Fruit fly (Drosophila melanogaster) whole organism, embryonic: ENCODE results near the gene Mrtf.

Experiments
- Awh ChIP-seq: fragments of 200-800 bp; sonication (Bioruptor generic); IDR thresholded peaks from 2 replicates; pipeline ENCODE4, ENCODE4 v1.3.6; 2022; ENCODE audit warnings: missing biosample characterization, missing genetic modification characterization
- CG10543 ChIP-seq: fragments of 200-800 bp; sonication (Bioruptor generic); optimal IDR thresholded peaks from 3 replicates; lab custom pipeline; 2017; ENCODE audit warnings: missing biosample characterization, mild to moderate bottlenecking, missing genetic modification characterization, moderate library complexity
- CG12659 ChIP-seq: fragments of 200-800 bp; sonication (Bioruptor generic); optimal IDR thresholded peaks from 3 replicates; lab custom pipeline; 2017; ENCODE audit warnings: mild to moderate bottlenecking, missing biosample characterization, missing genetic modification reagents, missing genetic modification characterization
- CG13894 ChIP-seq: fragments of 200-800 bp; sonication (Bioruptor generic); optimal IDR thresholded peaks from 3 replicates; lab custom pipeline; 2018; ENCODE audit warnings: missing biosample characterization, mild to moderate bottlenecking, missing genetic modification characterization, moderate library complexity
- CG15479 ChIP-seq: fragments of 200-800 bp; sonication (Bioruptor generic); optimal IDR thresholded peaks from 3 replicates; lab custom pipeline; 2019; ENCODE audit warnings: missing biosample characterization, mild to moderate bottlenecking, missing genetic modification characterization, moderate library complexity
- CG15696 ChIP-seq: fragments of 200-800 bp; sonication (Bioruptor generic); optimal IDR thresholded peaks from 2 replicates; lab custom pipeline; 2019; ENCODE audit warnings: missing biosample characterization, mild to moderate bottlenecking, missing genetic modification characterization, moderate library complexity
- CG17359 ChIP-seq: fragments of 200-800 bp; sonication (Bioruptor generic); optimal IDR thresholded peaks from 3 replicates; lab custom pipeline; 2018; ENCODE audit warnings: missing biosample characterization, mild to moderate bottlenecking, missing genetic modification characterization, moderate library complexity
- CG17385 ChIP-seq: fragments of 200-800 bp; sonication (Bioruptor generic); optimal IDR thresholded peaks from 3 replicates; lab custom pipeline; 2018; ENCODE audit warnings: missing biosample characterization, mild to moderate bottlenecking, missing genetic modification characterization
- CG18262 ChIP-seq: fragments of 200-800 bp; optimal IDR thresholded peaks from 3 replicates; lab custom pipeline; 2019; ENCODE audit warnings: missing biosample characterization, mild to moderate bottlenecking, missing genetic modification characterization, moderate library complexity
- CG2875 ChIP-seq: fragments of 200-800 bp; sonication (Bioruptor generic); optimal IDR thresholded peaks from 2 replicates; lab custom pipeline; 2017; ENCODE audit warnings: missing biosample characterization, mild to moderate bottlenecking, missing genetic modification characterization, missing genetic modification reagents
- CG2889 ChIP-seq: fragments of 200-800 bp; sonication (Bioruptor generic); IDR thresholded peaks from 3 replicates; pipeline ENCODE4 v1.3.6; 2022; ENCODE audit warnings: missing biosample characterization, missing genetic modification characterization
- CG6683 ChIP-seq: fragments of 200-800 bp; sonication (Bioruptor generic); optimal IDR thresholded peaks from 2 replicates; lab custom pipeline; 2017; ENCODE audit warnings: missing biosample characterization, mild to moderate bottlenecking, missing genetic modification characterization, missing genetic modification reagents
- CG7987 ChIP-seq: fragments of 200-800 bp; sonication (Bioruptor generic); optimal IDR thresholded peaks from 2 replicates; lab custom pipeline; 2018; ENCODE audit warnings: missing biosample characterization, mild to moderate bottlenecking, missing genetic modification characterization, moderate library complexity
- CG9437 ChIP-seq: fragments of 200-800 bp; sonication (Bioruptor generic); optimal IDR thresholded peaks from 2 replicates; lab custom pipeline; 2018; ENCODE audit warnings: missing biosample characterization, mild to moderate bottlenecking, missing genetic modification characterization
- CG9609 ChIP-seq: fragments of 200-800 bp; sonication (Bioruptor generic); optimal IDR thresholded peaks from 3 replicates; lab custom pipeline; 2016; ENCODE audit warnings: missing biosample characterization, missing genetic modification characterization
- CG9932 ChIP-seq: fragments of 200-800 bp; sonication (Bioruptor generic); IDR thresholded peaks from 2 replicates; pipeline ENCODE4 v1.3.6; 2022; ENCODE audit warnings: missing biosample characterization, missing genetic modification characterization
- D ChIP-seq, 2 experiments: fragments of 200-800 bp in 1 of 2; fragments of >200 bp in 1 of 2; sonication (Bioruptor generic) in 1 of 2; optimal IDR thresholded peaks; 2 replicates in 1 of 2; 3 replicates in 1 of 2; lab custom pipeline; 2017; ENCODE audit warnings: mild to moderate bottlenecking in 1 of 2, missing biosample characterization in 1 of 2, missing genetic modification characterization in 1 of 2, missing genetic modification reagents in 1 of 2
- D19B ChIP-seq: fragments of 200-800 bp; sonication (Bioruptor generic); optimal IDR thresholded peaks from 2 replicates; lab custom pipeline; 2017; ENCODE audit warnings: missing biosample characterization, mild to moderate bottlenecking, missing genetic modification characterization
- Drgx ChIP-seq: fragments of 200-800 bp; sonication (Bioruptor generic); IDR thresholded peaks from 2 replicates; pipeline ENCODE4 v1.3.6; 2022; ENCODE audit warnings: missing biosample characterization, missing genetic modification characterization
- Ets65A ChIP-seq: fragments of 200-800 bp; sonication (Bioruptor generic); peaks from one replicate; lab custom pipeline; 2016; ENCODE audit warnings: missing biosample characterization, missing genetic modification characterization
- Gsc ChIP-seq: fragments of 200-800 bp; sonication (Bioruptor generic); IDR thresholded peaks from 2 replicates; pipeline ENCODE4 v1.3.6; 2022; ENCODE audit warnings: missing biosample characterization, missing genetic modification characterization
- Gug ChIP-seq: fragments of 200-800 bp; sonication (Bioruptor generic); IDR thresholded peaks from 4 replicates; pipeline ENCODE4 v1.3.6; 2022; ENCODE audit warnings: missing biosample characterization, missing genetic modification characterization
- HLHmδ ChIP-seq: fragments of 200-800 bp; sonication (Bioruptor generic); optimal IDR thresholded peaks from 2 replicates; lab custom pipeline; 2018; ENCODE audit warnings: missing biosample characterization, mild to moderate bottlenecking, missing genetic modification characterization, moderate library complexity
- NC2β ChIP-seq: fragments of 200-800 bp; sonication (Bioruptor generic); optimal IDR thresholded peaks from 2 replicates; lab custom pipeline; 2016; ENCODE audit warnings: missing biosample characterization, missing genetic modification characterization
- NFAT ChIP-seq: fragments of 200-800 bp; sonication (Bioruptor generic); IDR thresholded peaks from 2 replicates; pipeline ENCODE4 v1.3.6; 2022; ENCODE audit warnings: missing biosample characterization, missing genetic modification characterization
- Opbp ChIP-seq: fragments of 200-800 bp; sonication (Bioruptor generic); IDR thresholded peaks from 3 replicates; pipeline ENCODE4 v1.3.6; 2022; ENCODE audit warnings: missing biosample characterization, missing genetic modification characterization; ENCODE audit not compliant: partially characterized antibody
- Sin3A ChIP-seq: fragments of >200 bp; optimal IDR thresholded peaks from 2 replicates; lab custom pipeline; 2018
- TFAM ChIP-seq: fragments of 200-800 bp; sonication (Bioruptor generic); optimal IDR thresholded peaks from 2 replicates; lab custom pipeline; 2017; ENCODE audit warnings: missing biosample characterization, missing genetic modification characterization, inconsistent platforms
- Xrp1 ChIP-seq: fragments of 200-800 bp; sonication (Bioruptor generic); IDR thresholded peaks from 2 replicates; pipeline ENCODE4 v1.3.6; 2022; ENCODE audit warnings: missing biosample characterization, missing genetic modification characterization
- abd-A ChIP-seq: fragments of 200-800 bp; sonication (Bioruptor generic); optimal IDR thresholded peaks from 3 replicates; lab custom pipeline; 2019; ENCODE audit warnings: missing biosample characterization, mild to moderate bottlenecking, missing genetic modification characterization, moderate library complexity
- aop ChIP-seq: fragments of 200-800 bp; sonication (Bioruptor generic); IDR thresholded peaks from 2 replicates; pipeline ENCODE4 v1.3.6; 2022; ENCODE audit warnings: missing biosample characterization, missing genetic modification characterization
- bab2 ChIP-seq: fragments of 200-800 bp; sonication (Bioruptor generic); optimal IDR thresholded peaks from 2 replicates; lab custom pipeline; 2016; ENCODE audit warnings: missing biosample characterization, missing genetic modification characterization
- bowl ChIP-seq: fragments of 200-800 bp; sonication (Bioruptor generic); IDR thresholded peaks from 2 replicates; pipeline ENCODE4 v1.3.6; 2022; ENCODE audit warnings: missing biosample characterization, missing genetic modification characterization
- cg ChIP-seq: fragments of 200-800 bp; sonication (Bioruptor generic); optimal IDR thresholded peaks from 3 replicates; lab custom pipeline; 2019; ENCODE audit warnings: missing biosample characterization, mild to moderate bottlenecking, missing genetic modification characterization, moderate library complexity
- esg ChIP-seq: fragments of 200-800 bp; sonication (Bioruptor generic); conservative IDR thresholded peaks from 2 replicates; pipeline ENCODE4 v1.3.6; 2022; ENCODE audit warnings: missing biosample characterization, missing genetic modification characterization
- ham ChIP-seq: fragments of 200-800 bp; sonication (Bioruptor generic); IDR thresholded peaks from 2 replicates; pipeline ENCODE4 v1.3.6; 2022; ENCODE audit warnings: missing biosample characterization, missing genetic modification characterization
- hkb ChIP-seq, 2 experiments: fragments of 200-800 bp in 1 of 2; fragments of >200 bp in 1 of 2; sonication (Bioruptor generic) in 1 of 2; IDR thresholded peaks in 1 of 2; optimal IDR thresholded peaks in 1 of 2; 2 replicates each; pipeline versions ENCODE4 v1.3.6 to Lab custom; 2017 to 2022; ENCODE audit warnings: missing biosample characterization in 1 of 2, missing genetic modification characterization in 1 of 2
- lab ChIP-seq: fragments of 200-800 bp; sonication (Bioruptor generic); optimal IDR thresholded peaks from 3 replicates; lab custom pipeline; 2017; ENCODE audit warnings: missing biosample characterization, missing genetic modification characterization, mild to moderate bottlenecking, moderate library complexity, missing genetic modification reagents
- lola ChIP-seq, 3 experiments: fragments of >200 bp in 2 of 3; fragments of 200-800 bp in 1 of 3; sonication (Bioruptor generic) in 1 of 3; optimal IDR thresholded peaks; 2 replicates each; lab custom pipeline; 2017 to 2019; ENCODE audit warnings: missing biosample characterization in 3 of 3, missing genetic modification characterization in 3 of 3, mild to moderate bottlenecking in 1 of 3, moderate library complexity in 1 of 3
- lov ChIP-seq, 2 experiments: fragments of 200-800 bp in 1 of 2; fragments of >200 bp in 1 of 2; sonication (Bioruptor generic) in 1 of 2; IDR thresholded peaks in 1 of 2; optimal IDR thresholded peaks in 1 of 2; 2 replicates in 1 of 2; 3 replicates in 1 of 2; pipeline versions ENCODE4 v1.3.6 to Lab custom; 2017 to 2022; ENCODE audit warnings: missing biosample characterization in 1 of 2, missing genetic modification characterization in 1 of 2
- luna ChIP-seq: fragments of 200-800 bp; sonication (Bioruptor generic); optimal IDR thresholded peaks from 2 replicates; lab custom pipeline; 2016; ENCODE audit warnings: missing biosample characterization, missing genetic modification characterization
- mirr ChIP-seq: fragments of 200-800 bp; sonication (Bioruptor generic); optimal IDR thresholded peaks from 3 replicates; lab custom pipeline; 2018; ENCODE audit warnings: missing biosample characterization, mild to moderate bottlenecking, missing genetic modification characterization
- nmo ChIP-seq: fragments of 200-800 bp; sonication (Bioruptor generic); optimal IDR thresholded peaks from 2 replicates; lab custom pipeline; 2018; ENCODE audit warnings: missing biosample characterization, mild to moderate bottlenecking, missing genetic modification characterization, moderate library complexity
- nom ChIP-seq: fragments of 200-800 bp; sonication (Bioruptor generic); optimal IDR thresholded peaks from 2 replicates; lab custom pipeline; 2017; ENCODE audit warnings: missing biosample characterization, missing genetic modification characterization, mild to moderate bottlenecking, moderate library complexity, missing genetic modification reagents
- org-1 ChIP-seq: fragments of 200-800 bp; sonication (Bioruptor generic); optimal IDR thresholded peaks from 2 replicates; lab custom pipeline; 2017; ENCODE audit warnings: missing biosample characterization, missing genetic modification characterization
- phol ChIP-seq: fragments of 200-800 bp; sonication (Bioruptor generic); optimal IDR thresholded peaks from 3 replicates; lab custom pipeline; 2018; ENCODE audit warnings: missing biosample characterization, mild to moderate bottlenecking, missing genetic modification characterization, moderate library complexity
- pros ChIP-seq: fragments of 200-800 bp; sonication (Bioruptor generic); optimal IDR thresholded peaks from 3 replicates; lab custom pipeline; 2019; ENCODE audit warnings: missing biosample characterization, mild to moderate bottlenecking, missing genetic modification characterization, moderate library complexity
- sens-2 ChIP-seq: fragments of 200-800 bp; sonication (Bioruptor generic); IDR thresholded peaks from 2 replicates; pipeline ENCODE4 v1.3.6; 2022; ENCODE audit warnings: missing biosample characterization, missing genetic modification characterization
- sima ChIP-seq: fragments of 200-800 bp; sonication (Bioruptor generic); optimal IDR thresholded peaks from 2 replicates; lab custom pipeline; 2016; ENCODE audit warnings: missing biosample characterization, missing genetic modification characterization

Gene Mrtf

dm6 chr3L:2727023-2727422, 39.3 kb downstream of the Mrtf start (continued):
- no peak for TF ChIP-seq CG17359 (tag; lab: Kevin White, UChicago)
- no peak for TF ChIP-seq Opbp (GFP tag; lab: Robert Waterston, UW)
- TF ChIP-seq Sin3A (lab: Kevin White, UChicago) = no peak
- no peak for TF ChIP-seq bab2 (GFP tag; lab: Kevin White, UChicago)
- TF ChIP-seq CG10543 (GFP tag; lab: Kevin White, UChicago) = no peak
- no peak for TF ChIP-seq CG15696 (tag; lab: Kevin White, UChicago)
- TF ChIP-seq NC2β (GFP tag; lab: Kevin White, UChicago) = no peak
- TF ChIP-seq lab (GFP tag; lab: Kevin White, UChicago) = peak; percentile 47
- peak; percentile 45; the same call in 1 of the 2 replicates for TF ChIP-seq Awh (GFP tag; lab: Robert Waterston, UW)
- no peak for TF ChIP-seq Ets65A
- no peak for TF ChIP-seq lola (GFP tag; optimal IDR thresholded peaks at IDR 0.05; lab: Kevin White, UChicago)
- 0 out of 3 replicates have a peak, but pooled peaks have one; percentile 48 for TF ChIP-seq CG2889
- 0 out of 2 replicates have a peak, but pooled peaks have one; percentile 37 for TF ChIP-seq NFAT (GFP tag; lab: Robert Waterston, UW)
- no peak for TF ChIP-seq CG12659
- peak; percentile 33 for TF ChIP-seq CG17385 (GFP tag; lab: Kevin White, UChicago)
- TF ChIP-seq mirr = no peak
- TF ChIP-seq lov (optimal IDR thresholded peaks at IDR 0.05; lab: Kevin White, UChicago) = no peak
- no peak for TF ChIP-seq lov (GFP tag; IDR thresholded peaks at IDR 0.05; lab: Robert Waterston, UW)
- TF ChIP-seq cg (GFP tag; lab: Kevin White, UChicago) = no peak
- TF ChIP-seq D19B (GFP tag; lab: Kevin White, UChicago) = no peak
- peak; percentile 70 for TF ChIP-seq CG9932 (GFP tag; lab: Robert Waterston, UW)
- TF ChIP-seq Drgx (GFP tag; lab: Robert Waterston, UW) = peak; percentile 62
- no peak for TF ChIP-seq pros (GFP tag; lab: Kevin White, UChicago)
- peak; percentile 44 for TF ChIP-seq nmo (GFP tag; lab: Kevin White, UChicago)
- TF ChIP-seq Gsc = no peak
- TF ChIP-seq CG7987 (GFP tag; lab: Kevin White, UChicago) = no peak
- TF ChIP-seq luna (GFP tag; lab: Kevin White, UChicago) = no peak
- no peak for TF ChIP-seq CG18262 (tag; lab: Kevin White, UChicago)
- no peak for TF ChIP-seq ham (GFP tag; lab: Robert Waterston, UW)
- peak; percentile 75 for TF ChIP-seq Xrp1 (GFP tag; lab: Robert Waterston, UW)
- no peak for TF ChIP-seq sens-2 (GFP tag; lab: Robert Waterston, UW)
- no peak for TF ChIP-seq phol (tag; lab: Kevin White, UChicago)
- TF ChIP-seq esg = peak; percentile 64
- no peak for TF ChIP-seq CG2875 (GFP tag; lab: Kevin White, UChicago)
- TF ChIP-seq D (optimal IDR thresholded peaks at IDR 0.05; lab: Kevin White, UChicago) = no peak
- TF ChIP-seq D (GFP tag; optimal IDR thresholded peaks at IDR 0.05; lab: Kevin White, UChicago) = no peak
- no peak for TF ChIP-seq nom (GFP tag; lab: Kevin White, UChicago)
- TF ChIP-seq CG15479 (GFP tag; lab: Kevin White, UChicago) = no peak
- no peak for TF ChIP-seq sima (GFP tag; lab: Kevin White, UChicago)
- TF ChIP-seq org-1 = peak; percentile 19
- no peak for TF ChIP-seq hkb (optimal IDR thresholded peaks at IDR 0.05; lab: Kevin White, UChicago)
- TF ChIP-seq hkb (GFP tag; IDR thresholded peaks at IDR 0.05; lab: Robert Waterston, UW) = peak; percentile 56
- TF ChIP-seq CG6683 (GFP tag; lab: Kevin White, UChicago) = no peak
- no peak for TF ChIP-seq TFAM
- TF ChIP-seq bowl = no peak
- no peak for TF ChIP-seq CG9609 (GFP tag; lab: Kevin White, UChicago)
- no peak for TF ChIP-seq CG9437 (GFP tag; lab: Kevin White, UChicago)
- no peak for TF ChIP-seq aop (GFP tag; lab: Robert Waterston, UW)
- no peak for TF ChIP-seq CG13894 (tag; lab: Kevin White, UChicago)
- TF ChIP-seq HLHmδ (GFP tag; lab: Kevin White, UChicago) = no peak
- TF ChIP-seq Gug (GFP tag; lab: Robert Waterston, UW) = peak; percentile 59; the same call in 3 of the 4 replicates
- no peak for TF ChIP-seq abd-A (tag; lab: Kevin White, UChicago)
